Fruit fly (Drosophila melanogaster): ENCODE data around the gene Elo68beta.

The Elo68beta gene

DNA sequence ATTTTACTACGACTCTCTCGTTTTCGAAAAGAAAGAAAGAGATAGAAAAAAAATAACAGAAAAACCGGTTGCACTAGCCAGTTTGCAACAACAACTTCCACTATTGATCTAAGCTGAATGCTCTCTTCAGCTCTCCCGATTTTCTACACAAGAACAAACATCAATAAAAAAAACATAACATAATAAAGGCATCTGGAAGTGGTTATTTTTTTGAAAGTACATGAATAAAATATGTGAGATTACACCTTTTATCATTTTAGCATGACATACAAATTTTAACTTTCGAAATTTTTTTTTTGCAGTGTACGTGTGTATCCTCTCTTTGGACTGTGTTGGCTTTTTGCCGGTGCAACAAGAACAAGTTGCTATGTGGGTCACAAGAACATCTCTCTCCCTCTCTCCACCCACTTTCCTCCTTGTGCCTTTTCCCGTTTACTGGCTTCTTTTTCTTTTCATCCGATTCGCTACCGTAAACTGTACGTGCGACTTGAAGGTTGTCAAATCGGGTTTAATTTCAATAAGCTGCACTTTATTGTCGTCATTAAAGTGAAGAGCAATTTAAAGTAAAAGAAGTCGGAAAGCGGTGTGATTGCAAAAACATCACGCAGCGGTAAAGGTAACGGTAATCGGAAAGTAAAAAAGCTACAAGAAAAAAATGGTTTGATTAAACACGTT lies 16.8 kb downstream of the Elo68beta start (continued):
- TF ChIP-seq fd96Cb (tag; optimal IDR thresholded peaks at IDR 0.05) = peak; percentile 97
- peak; percentile 95 for TF ChIP-seq CG8290 (GFP tag; optimal IDR thresholded peaks at IDR 0.05)
- TF ChIP-seq CG8290 (tag; optimal IDR thresholded peaks at IDR 0.05) = peak in 1 of 2 experiments; percentile 77
- TF ChIP-seq CG4707 (GFP tag; optimal IDR thresholded peaks at IDR 0.05) = peak; percentile 94
- peak; percentile 84 for TF ChIP-seq p53 (GFP tag; optimal IDR thresholded peaks at IDR 0.05)
- peak; percentile 95 for TF ChIP-seq stc (GFP tag; IDR thresholded peaks at IDR 0.05)
- peak; percentile 96 for TF ChIP-seq Max (GFP tag; optimal IDR thresholded peaks at IDR 0.05)
- TF ChIP-seq Sry-β (GFP tag; optimal IDR thresholded peaks at IDR 0.05) = peak; percentile 68
- TF ChIP-seq crc (GFP tag; optimal IDR thresholded peaks at IDR 0.05) = peak; percentile 95
- peak; percentile 91 for TF ChIP-seq cwo (GFP tag; optimal IDR thresholded peaks at IDR 0.05)
- peak; percentile 95 for TF ChIP-seq eyg (GFP tag; optimal IDR thresholded peaks at IDR 0.05)
- TF ChIP-seq Oli (tag; optimal IDR thresholded peaks at IDR 0.05) = peak; percentile 98
- TF ChIP-seq amos (GFP tag; IDR thresholded peaks at IDR 0.05; ENCODE audit: partially characterized antibody) = no peak
- TF ChIP-seq zfh1 (GFP tag; IDR thresholded peaks at IDR 0.05) = peak; percentile 98
- TF ChIP-seq kah (GFP tag; optimal IDR thresholded peaks at IDR 0.05) = peak; percentile 93
- peak; percentile 95 for TF ChIP-seq jumu (GFP tag; optimal IDR thresholded peaks at IDR 0.05)
- peak; percentile 5 for TF ChIP-seq BEAF-32 (GFP tag; optimal IDR thresholded peaks at IDR 0.05)
- peak; percentile 93 for TF ChIP-seq nom (GFP tag; optimal IDR thresholded peaks at IDR 0.05)
- TF ChIP-seq CG10654 (GFP tag; optimal IDR thresholded peaks at IDR 0.05) = peak; percentile 92
- TF ChIP-seq CG32532 (GFP tag; IDR thresholded peaks at IDR 0.05) = peak; percentile 93
- TF ChIP-seq Sox100B (GFP tag; optimal IDR thresholded peaks at IDR 0.05) = peak; percentile 96
- peak; percentile 94 for TF ChIP-seq CG7786 (GFP tag; optimal IDR thresholded peaks at IDR 0.05)
- TF ChIP-seq tio (GFP tag; optimal IDR thresholded peaks at IDR 0.05) = peak; percentile 95
- TF ChIP-seq Fer3 (tag; optimal IDR thresholded peaks at IDR 0.05) = peak; percentile 91
- peak; percentile 80 for TF ChIP-seq Ravus (GFP tag; IDR thresholded peaks at IDR 0.05)
- TF ChIP-seq dimm (GFP tag; IDR thresholded peaks at IDR 0.05) = peak; percentile 90
- TF ChIP-seq Side (GFP tag; optimal IDR thresholded peaks at IDR 0.05) = peak; percentile 97
- peak in 1 of 2 experiments; percentile 72 for TF ChIP-seq eve (GFP tag; optimal IDR thresholded peaks at IDR 0.05)
- peak; percentile 87 for TF ChIP-seq CG11696 (GFP tag; IDR thresholded peaks at IDR 0.05)
- TF ChIP-seq knrl (GFP tag; IDR thresholded peaks at IDR 0.05; ENCODE audit: partially characterized antibody) = no peak
- TF ChIP-seq tna (GFP tag; IDR thresholded peaks at IDR 0.05; ENCODE audit: partially characterized antibody) = no peak
- peak; percentile 97 for TF ChIP-seq ap (GFP tag; IDR thresholded peaks at IDR 0.05)
- no peak for TF ChIP-seq fru (optimal IDR thresholded peaks at IDR 0.05)
- peak; percentile 93 to 97 for TF ChIP-seq Hr51 (GFP tag; optimal IDR thresholded peaks at IDR 0.05)
- TF ChIP-seq E2f1 (GFP tag; IDR thresholded peaks at IDR 0.05) = peak; percentile 93
- peak; percentile 86 for TF ChIP-seq ssp (GFP tag; IDR thresholded peaks at IDR 0.05)
- peak; percentile 96 for TF ChIP-seq CG12744 (GFP tag; optimal IDR thresholded peaks at IDR 0.05)
- no peak for TF ChIP-seq HLH4C (GFP tag; IDR thresholded peaks at IDR 0.05; ENCODE audit: partially characterized antibody)
- peak; percentile 93 for TF ChIP-seq esg (GFP tag; conservative IDR thresholded peaks at IDR 0.05)
- TF ChIP-seq jing (GFP tag; optimal IDR thresholded peaks at IDR 0.05) = peak; percentile 93
- TF ChIP-seq hkb (optimal IDR thresholded peaks at IDR 0.05) = no peak
- peak; percentile 98 for TF ChIP-seq hkb (GFP tag; IDR thresholded peaks at IDR 0.05)
- TF ChIP-seq unpg (GFP tag; optimal IDR thresholded peaks at IDR 0.05) = peak; percentile 97
- peak; percentile 96 for TF ChIP-seq CG12659 (GFP tag; optimal IDR thresholded peaks at IDR 0.05)
- peak; percentile 94 for TF ChIP-seq CG3407 (GFP tag; optimal IDR thresholded peaks at IDR 0.05)
- TF ChIP-seq caup (GFP tag; optimal IDR thresholded peaks at IDR 0.05; ENCODE audit: severe bottlenecking) = peak; percentile 92
- peak; percentile 93 for TF ChIP-seq ewg (GFP tag; optimal IDR thresholded peaks at IDR 0.05)
- TF ChIP-seq ro (GFP tag; IDR thresholded peaks at IDR 0.05) = peak; percentile 86
- TF ChIP-seq CG10267 (tag; optimal IDR thresholded peaks at IDR 0.05) = peak; percentile 94
- TF ChIP-seq mirr (GFP tag; optimal IDR thresholded peaks at IDR 0.05) = no peak
